Fruit fly (Drosophila melanogaster) whole organism, embryonic: ENCODE data around the gene CG44838.
A peak's percentile ranks its signal among the peaks of the same experiment; 100 is the strongest.

Experiments
- Atf-2 ChIP-seq: fragments of 200-800 bp; sonication (Bioruptor generic); optimal IDR thresholded peaks from 2 replicates; lab custom pipeline; 2016; ENCODE audit warnings: missing biosample characterization, missing genetic modification characterization
- Atf6 ChIP-seq: fragments of 200-800 bp; sonication (Bioruptor generic); IDR thresholded peaks from 2 replicates; pipeline ENCODE4 v1.3.6; 2022; ENCODE audit warnings: missing biosample characterization, missing genetic modification characterization
- Bteb2 ChIP-seq: fragments of 200-800 bp; sonication (Bioruptor generic); optimal IDR thresholded peaks from 2 replicates; lab custom pipeline; 2016; ENCODE audit warnings: missing biosample characterization, missing genetic modification characterization
- CG1024 ChIP-seq: fragments of 200-800 bp; sonication (Bioruptor generic); IDR thresholded peaks from 2 replicates; pipeline ENCODE4 v1.3.6; 2022; ENCODE audit warnings: missing biosample characterization, missing genetic modification characterization
- CG10274 ChIP-seq: fragments of 200-800 bp; sonication (Bioruptor generic); optimal IDR thresholded peaks from 3 replicates; lab custom pipeline; 2017; ENCODE audit warnings: missing biosample characterization, mild to moderate bottlenecking, missing genetic modification characterization
- CG10431 ChIP-seq: fragments of 200-800 bp; sonication (Bioruptor generic); optimal IDR thresholded peaks from 3 replicates; lab custom pipeline; 2018; ENCODE audit warnings: missing biosample characterization, mild to moderate bottlenecking, missing genetic modification characterization
- CG10979 ChIP-seq: fragments of 200-800 bp; sonication (Bioruptor generic); optimal IDR thresholded peaks from 2 replicates; lab custom pipeline; 2018; ENCODE audit warnings: missing biosample characterization, mild to moderate bottlenecking, missing genetic modification characterization, moderate library complexity
- CG11398 ChIP-seq: fragments of 200-800 bp; sonication (Bioruptor generic); optimal IDR thresholded peaks from 2 replicates; lab custom pipeline; 2016; ENCODE audit warnings: missing biosample characterization, missing genetic modification characterization
- CG12071 ChIP-seq: fragments of 200-800 bp; sonication (Bioruptor generic); optimal IDR thresholded peaks from 3 replicates; lab custom pipeline; 2018; ENCODE audit warnings: missing biosample characterization, mild to moderate bottlenecking, missing genetic modification characterization
- CG13624 ChIP-seq: fragments of 200-800 bp; sonication (Bioruptor generic); optimal IDR thresholded peaks from 2 replicates; lab custom pipeline; 2016; ENCODE audit warnings: missing biosample characterization, missing genetic modification characterization
- CG14965 ChIP-seq: fragments of 200-800 bp; sonication (Bioruptor generic); optimal IDR thresholded peaks from 2 replicates; lab custom pipeline; 2016; ENCODE audit warnings: missing biosample characterization, missing genetic modification characterization, borderline replicate concordance
- CG17829 ChIP-seq: fragments of 200-800 bp; optimal IDR thresholded peaks from 2 replicates; lab custom pipeline; 2019; ENCODE audit warnings: missing biosample characterization, mild to moderate bottlenecking, missing genetic modification characterization, moderate library complexity
- CG2712 ChIP-seq: fragments of 200-800 bp; optimal IDR thresholded peaks from 3 replicates; lab custom pipeline; 2019; ENCODE audit warnings: missing biosample characterization, mild to moderate bottlenecking, missing genetic modification characterization, moderate library complexity
- CG3838 ChIP-seq: fragments of 200-800 bp; sonication (Bioruptor generic); optimal IDR thresholded peaks from 3 replicates; lab custom pipeline; 2016; ENCODE audit warnings: missing biosample characterization, missing genetic modification characterization
- CG4328 ChIP-seq: fragments of 200-800 bp; sonication (Bioruptor generic); optimal IDR thresholded peaks from 3 replicates; lab custom pipeline; 2017; ENCODE audit warnings: missing biosample characterization, missing genetic modification reagents, missing genetic modification characterization
- CG6175 ChIP-seq: fragments of 200-800 bp; sonication (Bioruptor generic); IDR thresholded peaks from 3 replicates; pipeline ENCODE4 v1.3.6; 2022; ENCODE audit warnings: missing biosample characterization, missing genetic modification characterization
- CG6254 ChIP-seq: fragments of 200-800 bp; sonication (Bioruptor generic); optimal IDR thresholded peaks from 3 replicates; lab custom pipeline; 2017; ENCODE audit warnings: mild to moderate bottlenecking, missing biosample characterization, missing genetic modification reagents, missing genetic modification characterization
- CG6654 ChIP-seq: fragments of 200-800 bp; sonication (Bioruptor generic); optimal IDR thresholded peaks from 2 replicates; lab custom pipeline; 2017; ENCODE audit warnings: missing biosample characterization, mild to moderate bottlenecking, missing genetic modification characterization
- CG6791 ChIP-seq: fragments of 200-800 bp; sonication (Bioruptor generic); IDR thresholded peaks from 3 replicates; pipeline ENCODE4 v1.3.6; 2022; ENCODE audit warnings: missing biosample characterization, missing genetic modification characterization; ENCODE audit not compliant: partially characterized antibody
- CG9932 ChIP-seq: fragments of 200-800 bp; sonication (Bioruptor generic); IDR thresholded peaks from 2 replicates; pipeline ENCODE4 v1.3.6; 2022; ENCODE audit warnings: missing biosample characterization, missing genetic modification characterization
- Dll ChIP-seq: fragments of 200-800 bp; sonication (Bioruptor generic); IDR thresholded peaks from 4 replicates; pipeline ENCODE4 v1.3.6; 2022; ENCODE audit warnings: missing biosample characterization, missing genetic modification characterization; ENCODE audit not compliant: partially characterized antibody
- Dp ChIP-seq: fragments of 200-800 bp; sonication (Bioruptor generic); optimal IDR thresholded peaks from 2 replicates; lab custom pipeline; 2018; ENCODE audit warnings: missing biosample characterization, mild to moderate bottlenecking, missing genetic modification characterization, moderate library complexity
- HmgZ ChIP-seq: fragments of 200-800 bp; sonication (Bioruptor generic); optimal IDR thresholded peaks from 2 replicates; lab custom pipeline; 2018; ENCODE audit warnings: missing biosample characterization, mild to moderate bottlenecking, missing genetic modification characterization
- Max ChIP-seq: fragments of 200-800 bp; sonication (Bioruptor generic); optimal IDR thresholded peaks from 2 replicates; lab custom pipeline; 2016; ENCODE audit warnings: missing biosample characterization, mild to moderate bottlenecking, missing genetic modification characterization
- Med ChIP-seq: fragments of 200-800 bp; sonication (Bioruptor generic); peaks from one replicate; lab custom pipeline; 2016; ENCODE audit warnings: missing biosample characterization, missing genetic modification characterization, mild to moderate bottlenecking, inconsistent platforms, moderate library complexity
- Neu2 ChIP-seq: fragments of 200-800 bp; sonication (Bioruptor generic); optimal IDR thresholded peaks from 3 replicates; lab custom pipeline; 2016; ENCODE audit warnings: missing biosample characterization, missing genetic modification characterization, borderline replicate concordance
- Oaz ChIP-seq: fragments of 200-800 bp; sonication (Bioruptor generic); IDR thresholded peaks from 2 replicates; pipeline ENCODE4 v1.3.6; 2022; ENCODE audit warnings: missing biosample characterization, missing genetic modification characterization
- Ravus ChIP-seq: fragments of 200-800 bp; sonication (Bioruptor generic); IDR thresholded peaks from 2 replicates; pipeline ENCODE4 v1.3.6; 2022; ENCODE audit warnings: missing biosample characterization, missing genetic modification characterization
- Side ChIP-seq: fragments of 200-800 bp; sonication (Bioruptor generic); optimal IDR thresholded peaks from 2 replicates; lab custom pipeline; 2016; ENCODE audit warnings: missing biosample characterization, missing genetic modification characterization
- Sry-δ ChIP-seq: fragments of 200-800 bp; sonication (Bioruptor generic); optimal IDR thresholded peaks from 2 replicates; lab custom pipeline; 2016; ENCODE audit warnings: missing biosample characterization, missing genetic modification characterization
- Xbp1 ChIP-seq: fragments of 200-800 bp; sonication (Bioruptor generic); optimal IDR thresholded peaks from 3 replicates; lab custom pipeline; 2016; ENCODE audit warnings: missing biosample characterization, mild to moderate bottlenecking, missing genetic modification characterization
- amos ChIP-seq: fragments of 200-800 bp; sonication (Bioruptor generic); IDR thresholded peaks from 2 replicates; pipeline ENCODE4 v1.3.6; 2022; ENCODE audit warnings: missing biosample characterization, missing genetic modification characterization; ENCODE audit not compliant: partially characterized antibody
- ato ChIP-seq: fragments of 200-800 bp; sonication (Bioruptor generic); IDR thresholded peaks from 2 replicates; pipeline ENCODE4 v1.3.6; 2022; ENCODE audit warnings: missing biosample characterization, missing genetic modification characterization; ENCODE audit not compliant: partially characterized antibody
- bsh ChIP-seq, 2 experiments: fragments of 200-800 bp; sonication (Bioruptor generic); optimal IDR thresholded peaks; 2 replicates each; lab custom pipeline; 2017 to 2018; ENCODE audit warnings: mild to moderate bottlenecking in 2 of 2, missing biosample characterization in 2 of 2, missing genetic modification characterization in 2 of 2, moderate library complexity in 1 of 2
- cato ChIP-seq: fragments of 200-800 bp; sonication (Bioruptor generic); optimal IDR thresholded peaks from 2 replicates; lab custom pipeline; 2016; ENCODE audit warnings: missing biosample characterization, missing genetic modification characterization, borderline replicate concordance
- crol ChIP-seq: fragments of 200-800 bp; sonication (Bioruptor generic); IDR thresholded peaks from 2 replicates; pipeline ENCODE4 v1.3.6; 2022; ENCODE audit warnings: missing biosample characterization, missing genetic modification characterization
- dysf ChIP-seq: fragments of 200-800 bp; sonication (Bioruptor generic); IDR thresholded peaks from 3 replicates; pipeline ENCODE4 v1.3.6; 2022; ENCODE audit warnings: missing biosample characterization, missing genetic modification characterization
- emc ChIP-seq: fragments of 200-800 bp; sonication (Bioruptor generic); optimal IDR thresholded peaks from 2 replicates; lab custom pipeline; 2016; ENCODE audit warnings: missing biosample characterization, missing genetic modification characterization
- gcm ChIP-seq: fragments of 200-800 bp; sonication (Bioruptor generic); optimal IDR thresholded peaks from 2 replicates; lab custom pipeline; 2019; ENCODE audit warnings: missing biosample characterization, mild to moderate bottlenecking, missing genetic modification characterization, moderate library complexity
- gem ChIP-seq: fragments of 200-800 bp; sonication (Bioruptor generic); optimal IDR thresholded peaks from 2 replicates; lab custom pipeline; 2019; ENCODE audit warnings: missing biosample characterization, mild to moderate bottlenecking, missing genetic modification characterization, moderate library complexity
- grn ChIP-seq: fragments of 200-800 bp; sonication (Bioruptor generic); optimal IDR thresholded peaks from 3 replicates; lab custom pipeline; 2017; ENCODE audit warnings: missing biosample characterization, missing genetic modification characterization
- hbn ChIP-seq: fragments of 200-800 bp; sonication (Bioruptor generic); IDR thresholded peaks from 2 replicates; pipeline ENCODE4 v1.3.6; 2022; ENCODE audit warnings: missing biosample characterization, missing genetic modification characterization; ENCODE audit not compliant: partially characterized antibody
- pb ChIP-seq: fragments of 200-800 bp; sonication (Bioruptor generic); optimal IDR thresholded peaks from 3 replicates; lab custom pipeline; 2016; ENCODE audit warnings: missing biosample characterization, missing genetic modification characterization
- pnt ChIP-seq: fragments of 200-800 bp; sonication (Bioruptor generic); optimal IDR thresholded peaks from 3 replicates; lab custom pipeline; 2016; ENCODE audit warnings: missing biosample characterization, missing genetic modification characterization
- run ChIP-seq: fragments of 200-800 bp; sonication (Bioruptor generic); optimal IDR thresholded peaks from 3 replicates; lab custom pipeline; 2018; ENCODE audit warnings: missing biosample characterization, mild to moderate bottlenecking, missing genetic modification characterization
- slp2 ChIP-seq: fragments of 200-800 bp; sonication (Bioruptor generic); optimal IDR thresholded peaks from 2 replicates; lab custom pipeline; 2016; ENCODE audit warnings: missing biosample characterization, missing genetic modification characterization
- sna ChIP-seq: fragments of 200-800 bp; sonication (Bioruptor generic); IDR thresholded peaks from 2 replicates; pipeline ENCODE4 v1.3.6; 2022; ENCODE audit warnings: missing biosample characterization, missing genetic modification characterization; ENCODE audit not compliant: partially characterized antibody
- stwl ChIP-seq: fragments of 200-800 bp; sonication (Bioruptor generic); optimal IDR thresholded peaks from 3 replicates; lab custom pipeline; 2018; ENCODE audit warnings: missing biosample characterization, mild to moderate bottlenecking, missing genetic modification characterization, moderate library complexity
- vfl ChIP-seq: fragments of 200-800 bp; sonication (Bioruptor generic); optimal IDR thresholded peaks from 2 replicates; lab custom pipeline; 2016; ENCODE audit warnings: missing biosample characterization, missing genetic modification characterization

CG44838 gene

DNA sequence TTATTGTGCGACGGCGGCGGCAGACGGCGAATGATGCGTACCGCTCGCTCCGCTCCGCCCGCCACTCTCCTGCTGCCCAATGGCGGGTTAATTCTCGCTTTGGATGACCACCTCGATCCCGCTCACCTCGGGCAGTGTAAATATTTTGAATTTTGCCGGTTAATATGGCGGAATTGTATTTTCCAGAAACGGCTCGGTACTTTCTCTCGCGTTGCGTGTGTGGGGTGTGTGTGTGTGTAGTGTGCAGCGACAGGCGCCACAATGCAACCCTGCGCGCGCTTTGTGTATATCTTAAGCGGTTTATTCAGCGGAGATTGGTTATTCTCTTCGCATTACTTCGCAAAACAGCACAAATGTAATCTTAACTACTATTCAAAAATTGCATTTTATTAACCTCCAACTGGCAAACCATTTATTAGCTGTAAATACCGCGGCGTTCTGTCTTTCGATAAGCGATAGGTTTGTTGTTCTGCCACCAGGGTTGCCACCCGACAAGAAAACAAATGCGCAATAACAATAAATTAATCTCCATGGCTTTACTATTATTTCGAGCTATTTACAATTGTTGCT lies 4.9 kb upstream of the CG44838 start, which contains the start of the genes phol and CG3552 (continued):
- no peak for TF ChIP-seq cato (GFP tag; lab: Kevin White, UChicago)
- no peak for TF ChIP-seq CG3838
- peak; percentile 88 for TF ChIP-seq CG13624 (GFP tag; lab: Kevin White, UChicago)
- peak; percentile 62 for TF ChIP-seq Sry-δ (GFP tag; lab: Kevin White, UChicago)
- TF ChIP-seq Atf6 (GFP tag; lab: Robert Waterston, UW) = no peak
- TF ChIP-seq CG6254 = no peak
- TF ChIP-seq gcm (GFP tag; lab: Kevin White, UChicago) = no peak
- TF ChIP-seq Side (GFP tag; lab: Kevin White, UChicago) = no peak
- TF ChIP-seq gem = peak; percentile 33
- TF ChIP-seq CG11398 (GFP tag; lab: Kevin White, UChicago) = no peak
- TF ChIP-seq ato (GFP tag; lab: Robert Waterston, UW) = peak; percentile 16; the same call in 1 of the 2 replicates
- TF ChIP-seq stwl = peak; percentile 64
- peak; percentile 4 for TF ChIP-seq Atf-2 (GFP tag; lab: Kevin White, UChicago)
- TF ChIP-seq CG14965 (GFP tag; lab: Kevin White, UChicago) = no peak
- TF ChIP-seq Max (GFP tag; lab: Kevin White, UChicago) = no peak
- no peak for TF ChIP-seq pnt (GFP tag; lab: Kevin White, UChicago)
- peak; percentile 35 for TF ChIP-seq CG17829 (tag; lab: Kevin White, UChicago)
- TF ChIP-seq CG6175 = no peak
- no peak for TF ChIP-seq Oaz (GFP tag; lab: Robert Waterston, UW)
- no peak for TF ChIP-seq Bteb2 (GFP tag; lab: Kevin White, UChicago)
- no peak for TF ChIP-seq dysf (GFP tag; lab: Robert Waterston, UW)
- TF ChIP-seq grn (GFP tag; lab: Kevin White, UChicago) = no peak
- TF ChIP-seq vfl = peak; percentile 18
- peak; percentile 3 for TF ChIP-seq HmgZ
- peak; percentile 17 for TF ChIP-seq Neu2
- peak; percentile 66; the same call in 1 of the 2 replicates for TF ChIP-seq sna (GFP tag; lab: Robert Waterston, UW)
- TF ChIP-seq hbn (GFP tag; lab: Robert Waterston, UW) = no peak
- TF ChIP-seq CG6654 (GFP tag; lab: Kevin White, UChicago) = no peak
- no peak for TF ChIP-seq emc
- TF ChIP-seq CG6791 = peak; percentile 27; the same call in 2 of the 3 replicates
- no peak for TF ChIP-seq CG9932 (GFP tag; lab: Robert Waterston, UW)
- TF ChIP-seq crol (GFP tag; lab: Robert Waterston, UW) = peak; percentile 25; the same call in 1 of the 2 replicates
- no peak for TF ChIP-seq pb (GFP tag; lab: Kevin White, UChicago)
- TF ChIP-seq Dp = peak; percentile 48
- no peak for TF ChIP-seq CG10431 (GFP tag; lab: Kevin White, UChicago)
- no peak for TF ChIP-seq Ravus (GFP tag; lab: Robert Waterston, UW)
- TF ChIP-seq CG2712 (tag; lab: Kevin White, UChicago) = peak; percentile 16
- TF ChIP-seq run = no peak
- TF ChIP-seq CG1024 (GFP tag; lab: Robert Waterston, UW) = no peak
- TF ChIP-seq CG10979 (tag; lab: Kevin White, UChicago) = peak; percentile 7
- TF ChIP-seq slp2 (GFP tag; lab: Kevin White, UChicago) = no peak
- no peak; the same call in none of the 2 replicates for TF ChIP-seq amos (GFP tag; lab: Robert Waterston, UW)
- no peak for TF ChIP-seq CG10274 (GFP tag; lab: Kevin White, UChicago)
- no peak for TF ChIP-seq CG12071 (GFP tag; lab: Kevin White, UChicago)
- no peak for TF ChIP-seq bsh (GFP tag; optimal IDR thresholded peaks at IDR 0.05; lab: Kevin White, UChicago)
- TF ChIP-seq Med (GFP tag; lab: Kevin White, UChicago) = peak; percentile 82
- no peak for TF ChIP-seq CG4328 (GFP tag; lab: Kevin White, UChicago)
- peak; percentile 52; the same call in 1 of the 4 replicates for TF ChIP-seq Dll (GFP tag; lab: Robert Waterston, UW)
- no peak for TF ChIP-seq Xbp1 (GFP tag; lab: Kevin White, UChicago)
